Fruit fly (Drosophila melanogaster) whole organism, larva: Measurements from ENCODE around the gene Ubqn.

Experiments used
- noc ChIP-seq: fragments of 200-800 bp; sonication (Bioruptor generic); optimal IDR thresholded peaks from 3 replicates; lab custom pipeline; 2019; ENCODE audit warnings: missing biosample characterization, mild to moderate bottlenecking, missing genetic modification characterization, moderate library complexity

The Ubqn gene

dm6 chrX:19683040-19683875, at the start of gene Ubqn, which contains the start of gene dome:
Gene Ubqn (plus strand): TSS chrX:19683808.
Gene dome (minus strand): TSS chrX:19683518.
- peak; percentile 42 for TF ChIP-seq noc (tag; lab: Kevin White, UChicago)

dm6 chrX:19637002-19637420, 46.6 kb upstream of the Ubqn start:
- no peak for TF ChIP-seq noc (tag; lab: Kevin White, UChicago)

dm6 chrX:19637434-19638327, 45.9 kb upstream of the Ubqn start:
- TF ChIP-seq noc (tag; lab: Kevin White, UChicago): no peak

dm6 chrX:19638328-19638940, 45.2 kb upstream of the Ubqn start, which contains the start of gene Rcd-1:
Gene Rcd-1 (plus strand): TSS chrX:19638767.
- no peak for TF ChIP-seq noc (tag; lab: Kevin White, UChicago)

- no peak for TF ChIP-seq noc (tag; lab: Kevin White, UChicago)
These were observed 42.8 kb upstream of the Ubqn start for dm6 chrX:19640707-19641248.

dm6 chrX:19642819-19643504, 40.6 kb upstream of the Ubqn start, which contains the start of the genes CG12237 and Sec61gamma:
Gene CG12237 (minus strand): TSS chrX:19642869.
Gene Sec61gamma (plus strand): TSS chrX:19643327.
- no peak for TF ChIP-seq noc (tag; lab: Kevin White, UChicago)

- no peak for TF ChIP-seq noc (tag; lab: Kevin White, UChicago)
These were observed 37.6 kb upstream of the Ubqn start, which contains the start of gene Arp10 for dm6 chrX:19645873-19646541. Gene Arp10 (minus strand): TSS chrX:19646176.

dm6 chrX:19651757-19652419, 31.7 kb upstream of the Ubqn start, which contains the start of the genes Ranbp21 and Elys:
Gene Ranbp21 (minus strand): TSS chrX:19652269.
Gene Elys (plus strand): TSS chrX:19652305.
- TF ChIP-seq noc (tag; lab: Kevin White, UChicago): no peak

dm6 chrX:19662583-19663195, 20.9 kb upstream of the Ubqn start:
- TF ChIP-seq noc (tag; lab: Kevin White, UChicago): no peak

dm6 chrX:19663196-19663858, 20.3 kb upstream of the Ubqn start:
- no peak for TF ChIP-seq noc (tag; lab: Kevin White, UChicago)

- no peak for TF ChIP-seq noc (tag; lab: Kevin White, UChicago)
These were observed 19.5 kb upstream of the Ubqn start, which contains the start of the genes CG14223 and Ssu72 for dm6 chrX:19663859-19664728. Gene CG14223 (minus strand): TSS chrX:19663971. Gene Ssu72 (plus strand): TSS chrX:19664561.
